Fruit fly (Drosophila melanogaster) ovary, adult (tissue): ENCODE measurements around the gene Arts.

Experiments used
- CG17801 ChIP-seq: fragments of 200-800 bp; optimal IDR thresholded peaks from 2 replicates; lab custom pipeline; 2019; ENCODE audit warnings: missing biosample characterization, mild to moderate bottlenecking, missing genetic modification characterization, moderate library complexity; ENCODE audit not compliant: partially characterized antibody

The Arts gene

dm6 chr3L:16657014-16657413, 54.4 kb downstream of the Arts start:
- no peak for TF ChIP-seq CG17801 (GFP tag; lab: Kevin White, UChicago)
